Worm (Caenorhabditis elegans) whole organism, L3 larva: ENCODE data around the gene ugt-7.

Experiments
- fos-1 ChIP-seq: fragments of 150-350 bp; optimal IDR thresholded peaks from 2 replicates; lab custom pipeline; 2014; ENCODE audit warnings: missing biosample characterization, missing genetic modification characterization
- nhr-237 ChIP-seq: fragments of 150-350 bp; optimal IDR thresholded peaks from 2 replicates; lab custom pipeline; 2014; ENCODE audit warnings: missing biosample characterization, missing genetic modification characterization

- no peak for TF ChIP-seq fos-1 (tag; lab: Kevin White, UChicago)
- TF ChIP-seq nhr-237, result no peak
Measured at ce11 chrV:5049333-5049942, 49.1 kb upstream of the ugt-7 start, which contains the start of the genes pqn-51 and K11D12.14.
